Fruit fly (Drosophila melanogaster) whole organism, embryonic: ENCODE data around the gene Wdr33.

Experiments
- Antp ChIP-seq: fragments of 200-800 bp; sonication (Bioruptor generic); optimal IDR thresholded peaks from 3 replicates; lab custom pipeline; 2016; ENCODE audit warnings: missing biosample characterization, missing genetic modification characterization
- Atf6 ChIP-seq: fragments of 200-800 bp; sonication (Bioruptor generic); IDR thresholded peaks from 2 replicates; pipeline ENCODE4 v1.3.6; 2022; ENCODE audit warnings: missing biosample characterization, missing genetic modification characterization
- CG10274 ChIP-seq: fragments of 200-800 bp; sonication (Bioruptor generic); optimal IDR thresholded peaks from 3 replicates; lab custom pipeline; 2017; ENCODE audit warnings: missing biosample characterization, mild to moderate bottlenecking, missing genetic modification characterization
- CG10321 ChIP-seq: fragments of 200-800 bp; sonication (Bioruptor generic); IDR thresholded peaks from 2 replicates; pipeline ENCODE4 v1.3.6; 2022; ENCODE audit warnings: missing biosample characterization, missing genetic modification characterization
- CG10431 ChIP-seq: fragments of 200-800 bp; sonication (Bioruptor generic); optimal IDR thresholded peaks from 3 replicates; lab custom pipeline; 2018; ENCODE audit warnings: missing biosample characterization, mild to moderate bottlenecking, missing genetic modification characterization
- CG14014 ChIP-seq: fragments of 200-800 bp; sonication (Bioruptor generic); IDR thresholded peaks from 2 replicates; pipeline ENCODE4 v1.3.6; 2022; ENCODE audit warnings: missing biosample characterization, missing genetic modification characterization
- CG1603 ChIP-seq: fragments of 200-800 bp; sonication (Bioruptor generic); optimal IDR thresholded peaks from 2 replicates; lab custom pipeline; 2019; ENCODE audit warnings: missing biosample characterization, mild to moderate bottlenecking, missing genetic modification characterization, moderate library complexity
- CG18476 ChIP-seq: fragments of 200-800 bp; sonication (Bioruptor generic); optimal IDR thresholded peaks from 2 replicates; lab custom pipeline; 2016; ENCODE audit warnings: missing biosample characterization, mild to moderate bottlenecking, missing genetic modification characterization
- CG2116 ChIP-seq: fragments of 200-800 bp; sonication (Bioruptor generic); optimal IDR thresholded peaks from 3 replicates; lab custom pipeline; 2018; ENCODE audit warnings: missing biosample characterization, mild to moderate bottlenecking, missing genetic modification characterization
- CG32532 ChIP-seq: fragments of 200-800 bp; sonication (Bioruptor generic); IDR thresholded peaks from 2 replicates; pipeline ENCODE4 v1.3.6; 2022; ENCODE audit warnings: missing biosample characterization, missing genetic modification characterization
- CG33557 ChIP-seq: fragments of 200-800 bp; sonication (Bioruptor generic); optimal IDR thresholded peaks from 2 replicates; lab custom pipeline; 2019; ENCODE audit warnings: missing biosample characterization, mild to moderate bottlenecking, missing genetic modification characterization, moderate library complexity
- CG34422 ChIP-seq: fragments of 200-800 bp; sonication (Bioruptor generic); IDR thresholded peaks from 3 replicates; pipeline ENCODE4 v1.3.6; 2022; ENCODE audit warnings: missing biosample characterization, missing genetic modification characterization
- CG4360 ChIP-seq: fragments of 200-800 bp; sonication (Bioruptor generic); IDR thresholded peaks from 2 replicates; pipeline ENCODE4 v1.3.6; 2022; ENCODE audit warnings: missing biosample characterization, missing genetic modification characterization
- CG4820 ChIP-seq: fragments of 200-800 bp; sonication (Bioruptor generic); optimal IDR thresholded peaks from 3 replicates; lab custom pipeline; 2016; ENCODE audit warnings: missing biosample characterization, missing genetic modification characterization
- CG6683 ChIP-seq: fragments of 200-800 bp; sonication (Bioruptor generic); optimal IDR thresholded peaks from 2 replicates; lab custom pipeline; 2017; ENCODE audit warnings: missing biosample characterization, mild to moderate bottlenecking, missing genetic modification characterization, missing genetic modification reagents
- CG9215 ChIP-seq: fragments of 200-800 bp; sonication (Bioruptor generic); IDR thresholded peaks from 2 replicates; pipeline ENCODE4 v1.3.6; 2022; ENCODE audit warnings: missing biosample characterization, missing genetic modification characterization
- D ChIP-seq, 2 experiments: fragments of 200-800 bp in 1 of 2; fragments of >200 bp in 1 of 2; sonication (Bioruptor generic) in 1 of 2; optimal IDR thresholded peaks; 2 replicates in 1 of 2; 3 replicates in 1 of 2; lab custom pipeline; 2017; ENCODE audit warnings: mild to moderate bottlenecking in 1 of 2, missing biosample characterization in 1 of 2, missing genetic modification characterization in 1 of 2, missing genetic modification reagents in 1 of 2
- Dip3 ChIP-seq: fragments of 200-800 bp; sonication (Bioruptor generic); optimal IDR thresholded peaks from 3 replicates; lab custom pipeline; 2016; ENCODE audit warnings: missing biosample characterization, missing genetic modification characterization
- Doc3 ChIP-seq: fragments of 200-800 bp; sonication (Bioruptor generic); IDR thresholded peaks from 3 replicates; pipeline ENCODE4 v1.3.6; 2022; ENCODE audit warnings: missing biosample characterization, missing genetic modification characterization; ENCODE audit not compliant: partially characterized antibody
- Hey ChIP-seq: fragments of 200-800 bp; sonication (Bioruptor generic); optimal IDR thresholded peaks from 3 replicates; lab custom pipeline; 2018; ENCODE audit warnings: missing biosample characterization, mild to moderate bottlenecking, missing genetic modification characterization
- HmgD ChIP-seq: fragments of 200-800 bp; sonication (Bioruptor generic); optimal IDR thresholded peaks from 3 replicates; lab custom pipeline; 2016; ENCODE audit warnings: missing biosample characterization, missing genetic modification characterization
- Jarid2 ChIP-seq: fragments of 200-800 bp; sonication (Bioruptor generic); optimal IDR thresholded peaks from 3 replicates; lab custom pipeline; 2017; ENCODE audit warnings: mild to moderate bottlenecking, missing biosample characterization, missing genetic modification reagents, missing genetic modification characterization
- MBD-R2 ChIP-seq: fragments of 200-800 bp; sonication (Bioruptor generic); IDR thresholded peaks from 2 replicates; pipeline ENCODE4 v1.3.6; 2022; ENCODE audit warnings: missing biosample characterization, missing genetic modification characterization
- MESR4 ChIP-seq: fragments of 200-800 bp; sonication (Bioruptor generic); optimal IDR thresholded peaks from 2 replicates; lab custom pipeline; 2018; ENCODE audit warnings: missing biosample characterization, mild to moderate bottlenecking, missing genetic modification characterization, moderate library complexity
- Med ChIP-seq: fragments of 200-800 bp; sonication (Bioruptor generic); peaks from one replicate; lab custom pipeline; 2016; ENCODE audit warnings: missing biosample characterization, missing genetic modification characterization, mild to moderate bottlenecking, inconsistent platforms, moderate library complexity
- Mrtf ChIP-seq: fragments of 200-800 bp; sonication (Bioruptor generic); IDR thresholded peaks from 3 replicates; pipeline ENCODE4 v1.3.6; 2022; ENCODE audit warnings: missing biosample characterization, missing genetic modification characterization
- Pdp1 ChIP-seq, 2 experiments: fragments of 200-800 bp; sonication (Bioruptor generic); optimal IDR thresholded peaks; 3 replicates each; lab custom pipeline; 2016; ENCODE audit warnings: missing biosample characterization in 2 of 2, missing genetic modification characterization in 2 of 2, mild to moderate bottlenecking in 1 of 2, moderate library complexity in 1 of 2
- TFAM ChIP-seq: fragments of 200-800 bp; sonication (Bioruptor generic); optimal IDR thresholded peaks from 2 replicates; lab custom pipeline; 2017; ENCODE audit warnings: missing biosample characterization, missing genetic modification characterization, inconsistent platforms
- YL-1 ChIP-seq: fragments of 200-800 bp; sonication (Bioruptor generic); optimal IDR thresholded peaks from 3 replicates; lab custom pipeline; 2017; ENCODE audit warnings: missing biosample characterization, mild to moderate bottlenecking, missing genetic modification characterization
- bbx ChIP-seq: fragments of 200-800 bp; sonication (Bioruptor generic); IDR thresholded peaks from 2 replicates; pipeline ENCODE4 v1.3.6; 2022; ENCODE audit warnings: missing biosample characterization, missing genetic modification characterization; ENCODE audit not compliant: partially characterized antibody
- bcd ChIP-seq: fragments of 200-800 bp; sonication (Bioruptor generic); optimal IDR thresholded peaks from 2 replicates; lab custom pipeline; 2017; ENCODE audit warnings: missing biosample characterization, mild to moderate bottlenecking, missing genetic modification characterization
- bigmax ChIP-seq: fragments of 200-800 bp; sonication (Bioruptor generic); optimal IDR thresholded peaks from 2 replicates; lab custom pipeline; 2018; ENCODE audit warnings: missing biosample characterization, mild to moderate bottlenecking, missing genetic modification characterization
- cg ChIP-seq: fragments of 200-800 bp; sonication (Bioruptor generic); optimal IDR thresholded peaks from 3 replicates; lab custom pipeline; 2019; ENCODE audit warnings: missing biosample characterization, mild to moderate bottlenecking, missing genetic modification characterization, moderate library complexity
- ci ChIP-seq: fragments of 200-800 bp; sonication (Bioruptor generic); IDR thresholded peaks from 3 replicates; pipeline ENCODE4 v1.3.6; 2022; ENCODE audit warnings: missing biosample characterization, missing genetic modification characterization
- dan ChIP-seq: fragments of 200-800 bp; sonication (Bioruptor generic); IDR thresholded peaks from 2 replicates; pipeline ENCODE4 v1.3.6; 2022; ENCODE audit warnings: missing biosample characterization, missing genetic modification characterization
- danr ChIP-seq: fragments of 200-800 bp; sonication (Bioruptor generic); IDR thresholded peaks from 2 replicates; pipeline ENCODE4 v1.3.6; 2022; ENCODE audit warnings: missing biosample characterization, missing genetic modification characterization
- fru ChIP-seq: fragments of >200 bp; optimal IDR thresholded peaks from 2 replicates; lab custom pipeline; 2017
- lilli ChIP-seq: fragments of 200-800 bp; sonication (Bioruptor generic); optimal IDR thresholded peaks from 3 replicates; lab custom pipeline; 2016; ENCODE audit warnings: missing biosample characterization, missing genetic modification characterization
- lmd ChIP-seq: fragments of 200-800 bp; sonication (Bioruptor generic); IDR thresholded peaks from 2 replicates; pipeline ENCODE4 v1.3.6; 2022; ENCODE audit warnings: missing biosample characterization, missing genetic modification characterization
- nerfin-2 ChIP-seq: fragments of 200-800 bp; sonication (Bioruptor generic); IDR thresholded peaks from 2 replicates; pipeline ENCODE4 v1.3.6; 2022; ENCODE audit warnings: missing biosample characterization, missing genetic modification characterization; ENCODE audit not compliant: partially characterized antibody
- onecut ChIP-seq: fragments of 200-800 bp; sonication (Bioruptor generic); IDR thresholded peaks from 2 replicates; pipeline ENCODE4 v1.3.6; 2022; ENCODE audit warnings: missing biosample characterization, missing genetic modification characterization
- pan ChIP-seq, 4 experiments: fragments of >200 bp in 3 of 4; fragments of 200-800 bp in 1 of 4; sonication (Bioruptor generic) in 1 of 4; optimal IDR thresholded peaks in 3 of 4; IDR thresholded peaks in 1 of 4; 2 replicates each; pipeline versions ENCODE4 v1.3.6 to Lab custom; 2017 to 2022; ENCODE audit warnings: missing biosample characterization in 2 of 4, missing genetic modification characterization in 2 of 4, mixed read lengths in 1 of 4
- prd ChIP-seq, 3 experiments: fragments of >200 bp in 2 of 3; fragments of 200-800 bp in 1 of 3; sonication (Bioruptor generic) in 1 of 3; optimal IDR thresholded peaks in 2 of 3; IDR thresholded peaks in 1 of 3; 2 replicates in 2 of 3; 3 replicates in 1 of 3; pipeline versions ENCODE4 v1.3.6 to Lab custom; 2017 to 2022; ENCODE audit warnings: missing biosample characterization in 1 of 3, missing genetic modification characterization in 1 of 3
- row ChIP-seq: fragments of 200-800 bp; sonication (Bioruptor generic); IDR thresholded peaks from 3 replicates; pipeline ENCODE4 v1.3.6; 2022; ENCODE audit warnings: missing biosample characterization, missing genetic modification characterization
- sna ChIP-seq: fragments of 200-800 bp; sonication (Bioruptor generic); IDR thresholded peaks from 2 replicates; pipeline ENCODE4 v1.3.6; 2022; ENCODE audit warnings: missing biosample characterization, missing genetic modification characterization; ENCODE audit not compliant: partially characterized antibody
- ttk ChIP-seq: fragments of 200-800 bp; sonication (Bioruptor generic); IDR thresholded peaks from 2 replicates; pipeline ENCODE4 v2.1.2; 2022; ENCODE audit warnings: missing biosample characterization, missing genetic modification characterization
- zfh2 ChIP-seq: fragments of 200-800 bp; sonication (Bioruptor generic); optimal IDR thresholded peaks from 2 replicates; lab custom pipeline; 2016; ENCODE audit warnings: missing biosample characterization, missing genetic modification characterization

Wdr33 gene

DNA sequence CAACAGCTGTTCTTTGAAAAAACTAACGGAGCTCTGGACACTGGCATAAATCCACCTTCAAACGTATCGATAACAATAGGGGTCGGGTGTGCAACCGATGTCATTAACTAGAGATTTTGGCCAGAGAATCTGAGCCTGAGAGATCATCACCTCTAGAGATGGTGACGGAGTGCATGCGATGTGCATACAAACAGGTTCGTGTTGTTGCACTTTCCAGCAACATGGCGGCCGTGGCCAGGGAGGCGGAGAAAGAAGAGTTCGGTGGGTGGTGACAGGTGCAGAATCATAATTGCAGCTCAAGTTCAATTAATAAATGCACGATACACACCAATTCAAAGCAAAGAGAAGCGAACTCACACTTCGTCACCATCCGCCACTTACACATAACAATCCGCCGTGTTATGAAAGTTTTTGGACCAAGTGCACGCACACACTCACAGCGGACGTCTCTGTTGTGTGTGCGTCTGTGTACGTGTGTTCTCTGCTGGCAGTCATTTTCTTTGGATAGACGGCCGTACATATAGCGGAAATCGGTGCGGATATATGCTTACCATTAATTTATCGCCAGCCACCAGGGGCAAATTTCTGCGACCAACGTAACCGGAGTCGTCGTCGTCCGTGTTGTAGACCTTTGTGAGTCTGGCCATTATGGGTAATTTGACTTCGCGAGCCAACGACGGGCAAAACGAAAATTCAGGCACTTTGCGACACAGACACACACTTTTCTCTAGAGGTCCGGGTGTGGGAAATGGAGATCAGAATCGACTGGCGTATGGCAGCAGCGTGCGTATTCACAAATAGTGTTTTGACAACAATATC is 1.2 kb upstream of the Wdr33 start (continued):
- TF ChIP-seq pan (optimal IDR thresholded peaks at IDR 0.05; lab: Kevin White, UChicago), result no peak
- peak in 1 of 2 experiments; percentile 19 for TF ChIP-seq pan (GFP tag; optimal IDR thresholded peaks at IDR 0.05 in 1 of 2, IDR thresholded peaks at IDR 0.05 in 1 of 2)
- TF ChIP-seq CG10274, result peak; percentile 90
- TF ChIP-seq prd (optimal IDR thresholded peaks at IDR 0.05; lab: Kevin White, UChicago), result no peak
- peak; percentile 15; the same call in 1 of the 3 replicates for TF ChIP-seq prd (GFP tag; IDR thresholded peaks at IDR 0.05; lab: Robert Waterston, UW)
- TF ChIP-seq D (optimal IDR thresholded peaks at IDR 0.05; lab: Kevin White, UChicago), result peak; percentile 24
- no peak for TF ChIP-seq D (GFP tag; optimal IDR thresholded peaks at IDR 0.05; lab: Kevin White, UChicago)
- TF ChIP-seq ci (GFP tag; lab: Robert Waterston, UW), result no peak
- TF ChIP-seq row, result peak; percentile 28; the same call in 1 of the 3 replicates
- TF ChIP-seq CG14014 (GFP tag; lab: Robert Waterston, UW), result no peak
- peak; percentile 36 for TF ChIP-seq CG2116 (GFP tag; lab: Kevin White, UChicago)
- no peak for TF ChIP-seq Doc3 (GFP tag; lab: Robert Waterston, UW)
- TF ChIP-seq Antp, result peak; percentile 3
- TF ChIP-seq MESR4 (GFP tag; lab: Kevin White, UChicago), result peak; percentile 84
- no peak for TF ChIP-seq fru
- no peak for TF ChIP-seq danr (GFP tag; lab: Robert Waterston, UW)
- TF ChIP-seq Mrtf (GFP tag; lab: Robert Waterston, UW), result no peak
- peak; percentile 40; the same call in 1 of the 2 replicates for TF ChIP-seq sna (GFP tag; lab: Robert Waterston, UW)
- TF ChIP-seq CG34422 (GFP tag; lab: Robert Waterston, UW), result peak; percentile 20; the same call in 1 of the 3 replicates
- TF ChIP-seq bbx (GFP tag; lab: Robert Waterston, UW), result peak; percentile 40
- 0 out of 2 replicates have a peak, but pooled peaks have one; percentile 4 for TF ChIP-seq lmd
- TF ChIP-seq dan, result no peak
- 0 out of 2 replicates have a peak, but pooled peaks have one; percentile 10 for TF ChIP-seq ttk (GFP tag; lab: Robert Waterston, UW)
- TF ChIP-seq CG6683 (GFP tag; lab: Kevin White, UChicago), result no peak
- TF ChIP-seq YL-1 (GFP tag; lab: Kevin White, UChicago), result peak; percentile 76
- TF ChIP-seq onecut, result no peak
- peak; percentile 17; the same call in 1 of the 2 replicates for TF ChIP-seq MBD-R2 (GFP tag; lab: Robert Waterston, UW)
- TF ChIP-seq Dip3 (GFP tag; lab: Kevin White, UChicago), result no peak
- TF ChIP-seq Pdp1 (GFP tag; optimal IDR thresholded peaks at IDR 0.05; lab: Kevin White, UChicago), result peak in 1 of 2 experiments; percentile 97
- TF ChIP-seq CG10431, result no peak
- TF ChIP-seq CG9215, result no peak
- TF ChIP-seq zfh2 (GFP tag; lab: Kevin White, UChicago), result no peak
- no peak for TF ChIP-seq HmgD (GFP tag; lab: Kevin White, UChicago)
- no peak for TF ChIP-seq Atf6 (GFP tag; lab: Robert Waterston, UW)
- no peak for TF ChIP-seq CG10321 (GFP tag; lab: Robert Waterston, UW)
- TF ChIP-seq TFAM (GFP tag; lab: Kevin White, UChicago), result no peak
- TF ChIP-seq CG33557 (GFP tag; lab: Kevin White, UChicago), result no peak
- no peak for TF ChIP-seq Jarid2 (GFP tag; lab: Kevin White, UChicago)
- TF ChIP-seq CG4360 (GFP tag; lab: Robert Waterston, UW), result peak; percentile 46; the same call in 1 of the 2 replicates
- peak; percentile 69 for TF ChIP-seq Med (GFP tag; lab: Kevin White, UChicago)
- peak; percentile 94 for TF ChIP-seq cg (GFP tag; lab: Kevin White, UChicago)
- TF ChIP-seq CG18476 (GFP tag; lab: Kevin White, UChicago), result no peak
- no peak for TF ChIP-seq bcd (GFP tag; lab: Kevin White, UChicago)
- TF ChIP-seq CG4820, result no peak
- TF ChIP-seq bigmax (GFP tag; lab: Kevin White, UChicago), result no peak
- TF ChIP-seq CG1603 (tag; lab: Kevin White, UChicago), result peak; percentile 24
- no peak for TF ChIP-seq Hey (tag; lab: Kevin White, UChicago)
- peak; percentile 0 for TF ChIP-seq lilli (GFP tag; lab: Kevin White, UChicago)
- peak; percentile 53 for TF ChIP-seq CG32532 (GFP tag; lab: Robert Waterston, UW)
- no peak for TF ChIP-seq nerfin-2 (GFP tag; lab: Robert Waterston, UW)
